Fruit fly (Drosophila melanogaster) whole organism, wandering third instar larva: ENCODE data around the gene Drsl4.

ENCODE experiments used
- CG9705 ChIP-seq: fragments of 200-800 bp; sonication (Bioruptor generic); optimal IDR thresholded peaks from 2 replicates; lab custom pipeline; 2018; ENCODE audit warnings: missing biosample characterization, mild to moderate bottlenecking, missing genetic modification characterization
- Myc ChIP-seq: fragments of >200 bp; optimal IDR thresholded peaks from 2 replicates; lab custom pipeline; 2017
- Sp1 ChIP-seq: fragments of 200-800 bp; sonication (Bioruptor generic); optimal IDR thresholded peaks from 3 replicates; lab custom pipeline; 2019; ENCODE audit warnings: missing biosample characterization, mild to moderate bottlenecking, missing genetic modification characterization, moderate library complexity
- ey ChIP-seq: fragments of 200-800 bp; sonication (Bioruptor generic); optimal IDR thresholded peaks from 2 replicates; lab custom pipeline; 2016; ENCODE audit warnings: missing biosample characterization, missing genetic modification characterization
- pan ChIP-seq: fragments of >200 bp; optimal IDR thresholded peaks from 2 replicates; lab custom pipeline; 2017
- usp ChIP-seq: fragments of >200 bp; optimal IDR thresholded peaks from 2 replicates; lab custom pipeline; 2017; ENCODE audit warnings: missing biosample characterization, missing genetic modification characterization

- TF ChIP-seq CG9705 (no peak), usp (GFP tag; lab: Kevin White, UChicago) (no peak), pan (lab: Kevin White, UChicago) (no peak), Myc (lab: Kevin White, UChicago) (no peak), ey (GFP tag; lab: Kevin White, UChicago) (no peak), Sp1 (GFP tag; lab: Kevin White, UChicago) (no peak)
These were observed 29.1 kb downstream of the Drsl4 start for dm6 chr3L:3344528-3344927.
